Worm (Caenorhabditis elegans): ENCODE results near the gene C03E10.3.

The C03E10.3 gene

DNA sequence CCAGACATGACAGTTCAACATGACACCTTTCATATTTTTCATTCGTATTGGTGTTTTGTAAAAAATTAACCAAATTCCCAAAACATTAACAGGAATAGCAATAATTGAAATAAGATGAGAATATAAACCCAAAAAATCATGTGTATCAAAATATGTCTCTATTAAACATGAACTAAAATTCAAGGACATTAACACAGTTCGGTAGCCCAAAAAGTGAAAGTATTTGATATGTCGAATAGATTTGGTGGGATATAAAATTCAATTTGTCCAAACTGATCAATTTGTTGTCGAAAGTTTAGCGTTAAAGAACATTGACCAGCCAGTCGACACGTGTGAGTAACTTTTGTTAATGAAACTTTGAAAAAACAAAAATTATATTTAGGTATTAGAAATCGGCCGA lies 16.5 kb downstream of the C03E10.3 start, which contains the start of gene srh-46:
TSS of gene srh-46 (minus strand) at position 189 of the 400 bp plus-strand sequence.
- TF ChIP-seq fos-1 (tag; optimal IDR thresholded peaks at IDR 0.05) (no peak), blmp-1 (tag; optimal IDR thresholded peaks at IDR 0.05; ENCODE audit: insufficient read depth) (peak; percentile 67)

ce11 chrV:11304200-11304599 lies 18.0 kb downstream of the C03E10.3 start:
- TF ChIP-seq nhr-77 (tag; optimal IDR thresholded peaks at IDR 0.05) (no peak), unc-62 (GFP tag; optimal IDR thresholded peaks at IDR 0.05) (no peak), sem-4 (tag; optimal IDR thresholded peaks at IDR 0.05) (no peak), ZK546.5 (tag; optimal IDR thresholded peaks at IDR 0.05) (no peak), mdl-1 (tag; optimal IDR thresholded peaks at IDR 0.05) (no peak), aly-2 (tag; optimal IDR thresholded peaks at IDR 0.05) (no peak), fos-1 (tag; optimal IDR thresholded peaks at IDR 0.05) (no peak), ceh-82 (tag; optimal IDR thresholded peaks at IDR 0.05) (no peak), dmd-4 (tag; optimal IDR thresholded peaks at IDR 0.05) (no peak), crh-2 (tag; optimal IDR thresholded peaks at IDR 0.05) (no peak)

DNA sequence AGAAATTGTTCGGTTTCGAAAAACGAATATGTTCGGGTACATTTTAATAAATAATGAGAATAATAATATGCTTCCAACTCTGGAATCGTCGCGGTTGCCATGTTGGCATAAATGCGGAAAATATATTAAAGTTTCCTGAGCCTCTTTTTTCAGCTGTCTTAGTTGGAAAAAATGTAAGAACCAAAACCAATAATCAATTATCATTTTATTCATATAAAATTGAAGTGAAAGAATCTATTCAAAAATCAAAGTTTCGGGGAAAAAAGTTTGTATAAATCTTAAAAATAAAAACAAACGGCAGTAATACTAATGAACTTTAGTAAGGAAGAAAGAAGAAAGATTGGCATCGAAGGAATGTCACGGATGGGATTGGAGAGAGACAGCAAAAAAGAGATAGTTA lies 18.7 kb downstream of the C03E10.3 start, which contains the start of gene srh-45:
TSS of gene srh-45 (minus strand) at position 101 of the 400 bp plus-strand sequence.
- TF ChIP-seq ceh-16 (tag; optimal IDR thresholded peaks at IDR 0.05) (no peak), sma-9 (GFP tag; optimal IDR thresholded peaks at IDR 0.05) (no peak), sma-9 (tag; optimal IDR thresholded peaks at IDR 0.05) (no peak), R02D3.7 (tag; optimal IDR thresholded peaks at IDR 0.05) (no peak), nhr-237 (tag; optimal IDR thresholded peaks at IDR 0.05) (no peak), dmd-4 (tag; optimal IDR thresholded peaks at IDR 0.05) (no peak), aly-2 (tag; optimal IDR thresholded peaks at IDR 0.05) (no peak), nhr-11 (tag; optimal IDR thresholded peaks at IDR 0.05) (no peak), lsy-2 (tag; optimal IDR thresholded peaks at IDR 0.05) (no peak), mab-5 (tag; optimal IDR thresholded peaks at IDR 0.05) (no peak), Y55F3AM.14 (GFP tag; optimal IDR thresholded peaks at IDR 0.05) (no peak), alr-1 (tag; optimal IDR thresholded peaks at IDR 0.05) (no peak), nhr-25 (tag; optimal IDR thresholded peaks at IDR 0.05) (no peak), blmp-1 (tag; optimal IDR thresholded peaks at IDR 0.05; ENCODE audit: insufficient read depth) (no peak), peb-1 (tag; optimal IDR thresholded peaks at IDR 0.05) (no peak), nhr-10 (tag; optimal IDR thresholded peaks at IDR 0.05) (no peak), mdl-1 (tag; optimal IDR thresholded peaks at IDR 0.05) (no peak)

DNA sequence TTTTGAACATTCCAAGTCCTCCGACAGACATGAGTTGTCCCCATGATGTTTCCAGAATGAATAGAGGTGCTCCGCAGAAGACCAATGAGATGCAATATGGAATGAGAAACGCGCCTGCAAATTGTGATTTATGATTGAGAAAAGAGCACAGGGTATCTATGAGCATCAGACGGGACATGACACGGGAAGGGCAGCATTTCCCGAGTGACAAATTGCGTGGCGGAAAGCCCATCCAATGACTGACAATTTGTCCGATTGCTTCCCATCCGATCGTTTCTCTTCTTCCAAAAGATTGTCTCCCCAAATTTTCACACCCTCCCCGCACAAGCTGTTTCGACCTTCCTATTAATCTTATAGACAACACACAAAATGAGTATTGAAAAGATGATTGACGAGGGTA lies 21.6 kb downstream of the C03E10.3 start:
- peak; percentile 48 for TF ChIP-seq sma-9 (GFP tag; optimal IDR thresholded peaks at IDR 0.05)
- TF ChIP-seq sma-9 (tag; optimal IDR thresholded peaks at IDR 0.05) = no peak
- TF ChIP-seq C34F6.9 (tag; optimal IDR thresholded peaks at IDR 0.05) = peak; percentile 1
- TF ChIP-seq mab-5 (tag; optimal IDR thresholded peaks at IDR 0.05) = peak; percentile 65
- TF ChIP-seq ztf-4 (tag; optimal IDR thresholded peaks at IDR 0.05) = no peak
- TF ChIP-seq F13H6.1 (tag; optimal IDR thresholded peaks at IDR 0.05) = peak; percentile 55
- no peak for TF ChIP-seq Y55F3AM.14 (GFP tag; optimal IDR thresholded peaks at IDR 0.05)

- no peak for TF ChIP-seq gmeb-1 (tag; optimal IDR thresholded peaks at IDR 0.05)
- no peak for TF ChIP-seq ceh-82 (tag; optimal IDR thresholded peaks at IDR 0.05)
- TF ChIP-seq ama-1 (optimal IDR thresholded peaks at IDR 0.05) = no peak
- TF ChIP-seq peb-1 (tag; optimal IDR thresholded peaks at IDR 0.05) = no peak
- no peak for TF ChIP-seq unc-39 (tag; optimal IDR thresholded peaks at IDR 0.05)
- TF ChIP-seq mab-5 (tag; optimal IDR thresholded peaks at IDR 0.05) = no peak
Observed at ce11 chrV:11308346-11308745, 22.1 kb downstream of the C03E10.3 start, which contains the start of gene snf-11. snf-11 (minus strand) TSS chrV:11308446.

DNA sequence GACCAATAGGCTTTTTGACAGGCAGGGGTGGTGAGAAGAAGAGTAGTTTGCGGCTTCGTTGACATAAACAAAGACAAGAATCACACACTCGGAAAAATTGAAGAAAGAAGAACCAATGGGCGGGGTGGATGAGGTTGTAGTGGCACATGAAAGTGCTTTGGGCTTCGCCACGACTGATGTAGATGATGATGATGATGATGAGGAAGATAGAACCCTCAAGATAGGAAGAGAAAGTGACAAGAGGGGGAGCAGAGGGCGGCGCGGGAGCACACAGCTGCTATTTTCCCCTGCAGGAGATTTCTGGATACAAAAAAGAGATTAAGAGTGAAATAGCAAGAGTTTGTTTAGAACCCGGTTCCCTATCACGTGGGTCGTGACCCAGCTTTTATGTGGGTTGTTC lies 22.7 kb downstream of the C03E10.3 start:
- TF ChIP-seq ztf-11 (tag; optimal IDR thresholded peaks at IDR 0.05) = no peak
- TF ChIP-seq nhr-237 (tag; optimal IDR thresholded peaks at IDR 0.05) = no peak
- TF ChIP-seq lsy-2 (tag; optimal IDR thresholded peaks at IDR 0.05) = peak in 1 of 2 experiments; percentile 22
- peak; percentile 80 for TF ChIP-seq F13H6.1 (tag; optimal IDR thresholded peaks at IDR 0.05)
- TF ChIP-seq nhr-129 (tag; optimal IDR thresholded peaks at IDR 0.05) = peak; percentile 56
- TF ChIP-seq peb-1 (tag; optimal IDR thresholded peaks at IDR 0.05) = no peak
- no peak for TF ChIP-seq nhr-11 (tag; optimal IDR thresholded peaks at IDR 0.05)
- TF ChIP-seq zag-1 (tag; optimal IDR thresholded peaks at IDR 0.05) = peak; percentile 12
- no peak for TF ChIP-seq ztf-4 (tag; optimal IDR thresholded peaks at IDR 0.05)
- TF ChIP-seq elt-3 (tag; optimal IDR thresholded peaks at IDR 0.05) = no peak
- no peak for TF ChIP-seq sem-4 (tag; optimal IDR thresholded peaks at IDR 0.05)
- peak; percentile 76 for TF ChIP-seq sma-9 (GFP tag; optimal IDR thresholded peaks at IDR 0.05)
- TF ChIP-seq sma-9 (tag; optimal IDR thresholded peaks at IDR 0.05) = no peak
- TF ChIP-seq fos-1 (tag; optimal IDR thresholded peaks at IDR 0.05) = no peak
- TF ChIP-seq blmp-1 (tag; optimal IDR thresholded peaks at IDR 0.05; ENCODE audit: insufficient read depth) = no peak
- TF ChIP-seq unc-39 (tag; optimal IDR thresholded peaks at IDR 0.05) = no peak
- peak; percentile 18 for TF ChIP-seq C34F6.9 (tag; optimal IDR thresholded peaks at IDR 0.05)
- no peak for TF ChIP-seq mab-5 (tag; optimal IDR thresholded peaks at IDR 0.05)
